Fruit fly (Drosophila melanogaster) whole organism, embryonic: ENCODE results near the gene CG32276.

ENCODE experiments used
- Adf1 ChIP-seq: fragments of 200-800 bp; sonication (Bioruptor generic); IDR thresholded peaks from 2 replicates; pipeline ENCODE4 v1.3.6; 2022; ENCODE audit warnings: missing biosample characterization, missing genetic modification characterization
- Aef1 ChIP-seq: fragments of 200-800 bp; sonication (Bioruptor generic); IDR thresholded peaks from 3 replicates; pipeline ENCODE4 v1.3.6; 2022; ENCODE audit warnings: missing biosample characterization, missing genetic modification characterization
- CG10274 ChIP-seq: fragments of 200-800 bp; sonication (Bioruptor generic); optimal IDR thresholded peaks from 3 replicates; lab custom pipeline; 2017; ENCODE audit warnings: missing biosample characterization, mild to moderate bottlenecking, missing genetic modification characterization
- CG11398 ChIP-seq: fragments of 200-800 bp; sonication (Bioruptor generic); optimal IDR thresholded peaks from 2 replicates; lab custom pipeline; 2016; ENCODE audit warnings: missing biosample characterization, missing genetic modification characterization
- CG14050 ChIP-seq: fragments of 200-800 bp; sonication (Bioruptor generic); IDR thresholded peaks from 3 replicates; pipeline ENCODE4 v1.3.6; 2022; ENCODE audit warnings: missing biosample characterization, missing genetic modification characterization
- CG17186 ChIP-seq: fragments of 200-800 bp; sonication (Bioruptor generic); optimal IDR thresholded peaks from 3 replicates; lab custom pipeline; 2017; ENCODE audit warnings: missing biosample characterization, missing genetic modification reagents, missing genetic modification characterization
- CG17359 ChIP-seq: fragments of 200-800 bp; sonication (Bioruptor generic); optimal IDR thresholded peaks from 3 replicates; lab custom pipeline; 2018; ENCODE audit warnings: missing biosample characterization, mild to moderate bottlenecking, missing genetic modification characterization, moderate library complexity
- CG17385 ChIP-seq: fragments of 200-800 bp; sonication (Bioruptor generic); optimal IDR thresholded peaks from 3 replicates; lab custom pipeline; 2018; ENCODE audit warnings: missing biosample characterization, mild to moderate bottlenecking, missing genetic modification characterization
- CG30403 ChIP-seq: fragments of 200-800 bp; sonication (Bioruptor generic); optimal IDR thresholded peaks from 3 replicates; lab custom pipeline; 2016; ENCODE audit warnings: missing biosample characterization, missing genetic modification characterization
- CG3065 ChIP-seq: fragments of 200-800 bp; sonication (Bioruptor generic); optimal IDR thresholded peaks from 2 replicates; lab custom pipeline; 2016; ENCODE audit warnings: missing biosample characterization, missing genetic modification characterization
- CG31224 ChIP-seq: fragments of 200-800 bp; sonication (Bioruptor generic); IDR thresholded peaks from 2 replicates; pipeline ENCODE4 v1.3.6; 2022; ENCODE audit warnings: missing biosample characterization, missing genetic modification characterization
- CG4328 ChIP-seq: fragments of 200-800 bp; sonication (Bioruptor generic); optimal IDR thresholded peaks from 3 replicates; lab custom pipeline; 2017; ENCODE audit warnings: missing biosample characterization, missing genetic modification reagents, missing genetic modification characterization
- CG7786 ChIP-seq: fragments of 200-800 bp; sonication (Bioruptor generic); optimal IDR thresholded peaks from 2 replicates; lab custom pipeline; 2016; ENCODE audit warnings: missing biosample characterization, missing genetic modification characterization
- CG8359 ChIP-seq: fragments of 200-800 bp; sonication (Bioruptor generic); optimal IDR thresholded peaks from 2 replicates; lab custom pipeline; 2017; ENCODE audit warnings: missing biosample characterization, mild to moderate bottlenecking, missing genetic modification characterization, borderline replicate concordance
- CG9215 ChIP-seq: fragments of 200-800 bp; sonication (Bioruptor generic); IDR thresholded peaks from 2 replicates; pipeline ENCODE4 v1.3.6; 2022; ENCODE audit warnings: missing biosample characterization, missing genetic modification characterization
- Elba2 ChIP-seq: fragments of 200-800 bp; sonication (Bioruptor generic); optimal IDR thresholded peaks from 3 replicates; lab custom pipeline; 2016; ENCODE audit warnings: missing biosample characterization, missing genetic modification characterization
- H2.0 ChIP-seq: fragments of 200-800 bp; sonication (Bioruptor generic); IDR thresholded peaks from 2 replicates; pipeline ENCODE4 v1.3.6; 2022; ENCODE audit warnings: missing biosample characterization, missing genetic modification characterization
- Hey ChIP-seq: fragments of 200-800 bp; sonication (Bioruptor generic); optimal IDR thresholded peaks from 3 replicates; lab custom pipeline; 2018; ENCODE audit warnings: missing biosample characterization, mild to moderate bottlenecking, missing genetic modification characterization
- Hr78 ChIP-seq, 2 experiments: fragments of 200-800 bp in 1 of 2; fragments of >200 bp in 1 of 2; sonication (Bioruptor generic) in 1 of 2; optimal IDR thresholded peaks; 2 replicates each; lab custom pipeline; 2017 to 2019; ENCODE audit warnings: missing biosample characterization in 2 of 2, missing genetic modification characterization in 2 of 2, mild to moderate bottlenecking in 1 of 2, moderate library complexity in 1 of 2
- Lim3 ChIP-seq: fragments of 200-800 bp; sonication (Bioruptor generic); IDR thresholded peaks from 2 replicates; pipeline ENCODE4 v1.3.6; 2022; ENCODE audit warnings: missing biosample characterization, missing genetic modification characterization
- Nf-YC ChIP-seq: fragments of 200-800 bp; optimal IDR thresholded peaks from 3 replicates; lab custom pipeline; 2019; ENCODE audit warnings: missing biosample characterization, mild to moderate bottlenecking, missing genetic modification characterization, moderate library complexity
- NfI ChIP-seq: fragments of 200-800 bp; sonication (Bioruptor generic); optimal IDR thresholded peaks from 3 replicates; lab custom pipeline; 2018; ENCODE audit warnings: missing biosample characterization, mild to moderate bottlenecking, missing genetic modification characterization, moderate library complexity
- Rfx ChIP-seq: fragments of 200-800 bp; sonication (Bioruptor generic); IDR thresholded peaks from 2 replicates; pipeline ENCODE4 v1.3.6; 2022; ENCODE audit warnings: missing biosample characterization, missing genetic modification characterization
- Taf1 ChIP-seq: fragments of 200-800 bp; sonication (Bioruptor generic); IDR thresholded peaks from 2 replicates; pipeline ENCODE4 v1.3.6; 2022; ENCODE audit warnings: missing biosample characterization, missing genetic modification characterization
- Xbp1 ChIP-seq: fragments of 200-800 bp; sonication (Bioruptor generic); optimal IDR thresholded peaks from 3 replicates; lab custom pipeline; 2016; ENCODE audit warnings: missing biosample characterization, mild to moderate bottlenecking, missing genetic modification characterization
- chif ChIP-seq, 2 experiments: fragments of 200-800 bp; sonication (Bioruptor generic); optimal IDR thresholded peaks; 3 replicates each; lab custom pipeline; 2016; ENCODE audit warnings: missing biosample characterization in 2 of 2, missing genetic modification characterization in 2 of 2
- crp ChIP-seq, 2 experiments: fragments of 200-800 bp; sonication (Bioruptor generic); optimal IDR thresholded peaks; 2 replicates in 1 of 2; 3 replicates in 1 of 2; lab custom pipeline; 2017; ENCODE audit warnings: missing biosample characterization in 2 of 2, missing genetic modification characterization in 2 of 2, mild to moderate bottlenecking in 1 of 2, moderate library complexity in 1 of 2
- danr ChIP-seq: fragments of 200-800 bp; sonication (Bioruptor generic); IDR thresholded peaks from 2 replicates; pipeline ENCODE4 v1.3.6; 2022; ENCODE audit warnings: missing biosample characterization, missing genetic modification characterization
- disco-r ChIP-seq: fragments of 200-800 bp; sonication (Bioruptor generic); optimal IDR thresholded peaks from 2 replicates; lab custom pipeline; 2016; ENCODE audit warnings: missing biosample characterization, missing genetic modification characterization
- exex ChIP-seq: fragments of 200-800 bp; sonication (Bioruptor generic); optimal IDR thresholded peaks from 4 replicates; lab custom pipeline; 2018; ENCODE audit warnings: missing biosample characterization, mild to moderate bottlenecking, missing genetic modification characterization, moderate library complexity
- fd102C ChIP-seq: fragments of 200-800 bp; sonication (Bioruptor generic); optimal IDR thresholded peaks from 2 replicates; lab custom pipeline; 2018; ENCODE audit warnings: missing biosample characterization, mild to moderate bottlenecking, missing genetic modification characterization, moderate library complexity
- fd96Cb ChIP-seq: fragments of 200-800 bp; sonication (Bioruptor generic); optimal IDR thresholded peaks from 2 replicates; lab custom pipeline; 2018; ENCODE audit warnings: missing biosample characterization, mild to moderate bottlenecking, missing genetic modification characterization, moderate library complexity
- gcm ChIP-seq: fragments of 200-800 bp; sonication (Bioruptor generic); optimal IDR thresholded peaks from 2 replicates; lab custom pipeline; 2019; ENCODE audit warnings: missing biosample characterization, mild to moderate bottlenecking, missing genetic modification characterization, moderate library complexity
- gfzf ChIP-seq: fragments of 200-800 bp; sonication (Bioruptor generic); optimal IDR thresholded peaks from 2 replicates; lab custom pipeline; 2016; ENCODE audit warnings: missing biosample characterization, mild to moderate bottlenecking, missing genetic modification characterization, moderate library complexity
- grau ChIP-seq: fragments of 200-800 bp; optimal IDR thresholded peaks from 3 replicates; lab custom pipeline; 2019; ENCODE audit warnings: missing biosample characterization, mild to moderate bottlenecking, missing genetic modification characterization, moderate library complexity
- gro ChIP-seq: fragments of 200-800 bp; sonication (Bioruptor generic); optimal IDR thresholded peaks from 2 replicates; lab custom pipeline; 2016; ENCODE audit warnings: missing biosample characterization, missing genetic modification characterization
- her ChIP-seq: fragments of 200-800 bp; sonication (Bioruptor generic); optimal IDR thresholded peaks from 2 replicates; lab custom pipeline; 2016; ENCODE audit warnings: missing biosample characterization, missing genetic modification characterization
- p53 ChIP-seq: fragments of 200-800 bp; sonication (Bioruptor generic); optimal IDR thresholded peaks from 2 replicates; lab custom pipeline; 2016; ENCODE audit warnings: missing biosample characterization, missing genetic modification characterization
- pan ChIP-seq, 4 experiments: fragments of >200 bp in 3 of 4; fragments of 200-800 bp in 1 of 4; sonication (Bioruptor generic) in 1 of 4; optimal IDR thresholded peaks in 3 of 4; IDR thresholded peaks in 1 of 4; 2 replicates each; pipeline versions ENCODE4 v1.3.6 to Lab custom; 2017 to 2022; ENCODE audit warnings: missing biosample characterization in 2 of 4, missing genetic modification characterization in 2 of 4, mixed read lengths in 1 of 4
- pzg ChIP-seq: fragments of 200-800 bp; sonication (Bioruptor generic); optimal IDR thresholded peaks from 3 replicates; lab custom pipeline; 2018; ENCODE audit warnings: missing biosample characterization, mild to moderate bottlenecking, missing genetic modification characterization, moderate library complexity
- run ChIP-seq: fragments of 200-800 bp; sonication (Bioruptor generic); optimal IDR thresholded peaks from 3 replicates; lab custom pipeline; 2018; ENCODE audit warnings: missing biosample characterization, mild to moderate bottlenecking, missing genetic modification characterization
- salm ChIP-seq: fragments of 200-800 bp; sonication (Bioruptor generic); optimal IDR thresholded peaks from 2 replicates; lab custom pipeline; 2018; ENCODE audit warnings: missing biosample characterization, mild to moderate bottlenecking, missing genetic modification characterization
- scrt ChIP-seq: fragments of 200-800 bp; sonication (Bioruptor generic); optimal IDR thresholded peaks from 2 replicates; lab custom pipeline; 2018; ENCODE audit warnings: missing biosample characterization, mild to moderate bottlenecking, missing genetic modification characterization, moderate library complexity
- sug ChIP-seq: fragments of 200-800 bp; optimal IDR thresholded peaks from 2 replicates; lab custom pipeline; 2019; ENCODE audit warnings: missing biosample characterization, mild to moderate bottlenecking, missing genetic modification characterization, moderate library complexity
- tll ChIP-seq, 2 experiments: fragments of 200-800 bp in 1 of 2; fragments of >200 bp in 1 of 2; sonication (Bioruptor generic) in 1 of 2; optimal IDR thresholded peaks; 2 replicates each; lab custom pipeline; 2017 to 2019; ENCODE audit warnings: missing biosample characterization in 2 of 2, missing genetic modification characterization in 2 of 2, mild to moderate bottlenecking in 1 of 2, moderate library complexity in 1 of 2
- tx ChIP-seq: fragments of 200-800 bp; sonication (Bioruptor generic); optimal IDR thresholded peaks from 2 replicates; lab custom pipeline; 2016; ENCODE audit warnings: missing biosample characterization, missing genetic modification characterization
- z ChIP-seq: fragments of 200-800 bp; sonication (Bioruptor generic); IDR thresholded peaks from 3 replicates; pipeline ENCODE4 v1.3.6; 2022; ENCODE audit warnings: missing biosample characterization, missing genetic modification characterization

CG32276 gene

DNA sequence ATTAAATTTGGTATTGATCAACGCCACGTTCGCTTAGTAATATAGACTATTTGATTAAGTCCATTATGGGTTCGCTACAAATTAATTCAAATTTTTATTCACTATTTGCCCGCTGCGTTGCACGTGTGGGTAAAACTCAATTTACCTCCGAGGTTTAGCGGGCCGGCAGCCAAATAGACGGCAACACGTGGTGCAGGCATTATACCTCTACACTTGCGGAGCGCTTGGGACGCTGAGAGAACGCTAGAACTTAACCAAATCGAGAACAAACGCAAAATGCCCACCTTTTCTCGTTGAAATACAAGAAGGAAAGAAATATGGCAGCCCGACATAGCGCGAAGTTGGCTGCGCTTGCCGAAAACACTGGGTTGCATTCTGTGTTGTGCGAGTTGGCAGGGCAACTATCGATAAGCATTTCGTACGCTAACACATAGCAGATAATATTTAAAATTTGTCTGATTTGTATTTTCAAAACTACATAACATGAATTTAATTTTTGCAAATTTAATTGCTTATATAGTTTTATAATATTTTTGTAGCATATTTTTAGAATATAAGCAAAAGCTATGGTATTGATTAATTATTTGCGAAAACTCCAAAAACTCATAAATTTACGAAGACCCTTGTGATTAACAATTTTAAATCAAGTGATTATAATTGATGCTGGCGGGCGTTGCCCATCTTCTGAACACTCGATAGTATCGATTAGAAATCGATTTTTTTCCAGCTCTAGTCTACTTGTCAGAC lies 24.0 kb upstream of the CG32276 start, which contains the start of the genes RpL28 and eIF1 (continued):
- TF ChIP-seq fd96Cb (peak; percentile 74), NfI (GFP tag; lab: Kevin White, UChicago) (peak; percentile 98), disco-r (GFP tag; lab: Kevin White, UChicago) (peak; percentile 91), Hey (tag; lab: Kevin White, UChicago) (peak; percentile 91), her (peak; percentile 85), CG4328 (GFP tag; lab: Kevin White, UChicago) (peak; percentile 92), CG17385 (GFP tag; lab: Kevin White, UChicago) (peak; percentile 91), H2.0 (GFP tag; lab: Robert Waterston, UW) (peak; percentile 77), Taf1 (GFP tag; lab: Robert Waterston, UW) (peak; percentile 45; the same call in 1 of the 2 replicates), tx (GFP tag; lab: Kevin White, UChicago) (peak; percentile 69), tll (GFP tag; optimal IDR thresholded peaks at IDR 0.05; lab: Kevin White, UChicago) (peak in 1 of 2 experiments; percentile 42), z (GFP tag; lab: Robert Waterston, UW) (0 out of 3 replicates have a peak, but pooled peaks have one; percentile 29), Xbp1 (GFP tag; lab: Kevin White, UChicago) (peak; percentile 93), scrt (GFP tag; lab: Kevin White, UChicago) (peak; percentile 86), CG9215 (GFP tag; lab: Robert Waterston, UW) (peak; percentile 83), sug (tag; lab: Kevin White, UChicago) (peak; percentile 88), pzg (GFP tag; lab: Kevin White, UChicago) (peak; percentile 85), chif (GFP tag; optimal IDR thresholded peaks at IDR 0.05; lab: Kevin White, UChicago) (peak; percentile 84 to 91), pan (optimal IDR thresholded peaks at IDR 0.05; lab: Kevin White, UChicago) (no peak), pan (GFP tag; optimal IDR thresholded peaks at IDR 0.05 in 1 of 2, IDR thresholded peaks at IDR 0.05 in 1 of 2) (peak in 1 of 2 experiments; percentile 88), Lim3 (GFP tag; lab: Robert Waterston, UW) (no peak), CG8359 (GFP tag; lab: Kevin White, UChicago) (peak; percentile 86), fd102C (GFP tag; lab: Kevin White, UChicago) (peak; percentile 80), Rfx (peak; percentile 94), danr (0 out of 2 replicates have a peak, but pooled peaks have one; percentile 28), CG7786 (peak; percentile 84), Hr78 (GFP tag; optimal IDR thresholded peaks at IDR 0.05; lab: Kevin White, UChicago) (peak in 1 of 2 experiments; percentile 43), grau (tag; lab: Kevin White, UChicago) (peak; percentile 83), CG10274 (peak; percentile 87), Adf1 (GFP tag; lab: Robert Waterston, UW) (peak; percentile 58), Nf-YC (tag; lab: Kevin White, UChicago) (peak; percentile 81), CG17186 (GFP tag; lab: Kevin White, UChicago) (peak; percentile 92), exex (tag; lab: Kevin White, UChicago) (peak; percentile 53), p53 (GFP tag; lab: Kevin White, UChicago) (peak; percentile 82), CG11398 (peak; percentile 92), Elba2 (peak; percentile 62), gcm (GFP tag; lab: Kevin White, UChicago) (peak; percentile 75), CG31224 (GFP tag; lab: Robert Waterston, UW) (peak; percentile 76), CG3065 (GFP tag; lab: Kevin White, UChicago) (peak; percentile 87), CG14050 (peak; percentile 85), CG17359 (tag; lab: Kevin White, UChicago) (peak; percentile 86), Aef1 (GFP tag; lab: Robert Waterston, UW) (peak; percentile 79), CG30403 (GFP tag; lab: Kevin White, UChicago) (peak; percentile 92), salm (peak; percentile 36), gfzf (peak; percentile 31), run (tag; lab: Kevin White, UChicago) (peak; percentile 54), gro (GFP tag; lab: Kevin White, UChicago) (peak; percentile 84), crp (GFP tag; optimal IDR thresholded peaks at IDR 0.05; lab: Kevin White, UChicago) (peak in 1 of 2 experiments; percentile 64)
